Worm (Caenorhabditis elegans): ENCODE data around the gene inx-6.

- TF ChIP-seq fax-1 (tag; optimal IDR thresholded peaks at IDR 0.05) = no peak
- TF ChIP-seq che-1 (tag; optimal IDR thresholded peaks at IDR 0.05) = no peak
- no peak for TF ChIP-seq K09A11.1 (tag; optimal IDR thresholded peaks at IDR 0.05; ENCODE audit: insufficient read depth)
- no peak for TF ChIP-seq tbx-2 (tag; optimal IDR thresholded peaks at IDR 0.05)
- no peak for TF ChIP-seq rnt-1 (tag; optimal IDR thresholded peaks at IDR 0.05)
- no peak for TF ChIP-seq elt-4 (tag; optimal IDR thresholded peaks at IDR 0.05)
- no peak for TF ChIP-seq nhr-11 (tag; optimal IDR thresholded peaks at IDR 0.05)
- TF ChIP-seq ahr-1 (tag; optimal IDR thresholded peaks at IDR 0.05) = no peak
- no peak for TF ChIP-seq dve-1 (tag; optimal IDR thresholded peaks at IDR 0.05)
- no peak for TF ChIP-seq sox-4 (tag; optimal IDR thresholded peaks at IDR 0.05)
- TF ChIP-seq ceh-22 (tag; optimal IDR thresholded peaks at IDR 0.05) = no peak
- no peak for TF ChIP-seq dmd-4 (tag; optimal IDR thresholded peaks at IDR 0.05; ENCODE audit: borderline replicate concordance)
- TF ChIP-seq ama-1 (optimal IDR thresholded peaks at IDR 0.05) = no peak
Measured at ce11 chrIV:12757470-12757869, 11.1 kb downstream of the inx-6 start, which contains the start of gene flp-9.
